Fruit fly (Drosophila melanogaster) whole organism, embryonic: Measurements from ENCODE around the gene Mst36Fb.

ENCODE experiments used
- Atf-2 ChIP-seq: fragments of 200-800 bp; sonication (Bioruptor generic); optimal IDR thresholded peaks from 2 replicates; lab custom pipeline; 2016; ENCODE audit warnings: missing biosample characterization, missing genetic modification characterization
- C15 ChIP-seq: fragments of 200-800 bp; sonication (Bioruptor generic); IDR thresholded peaks from 3 replicates; pipeline ENCODE4 v1.3.6; 2022; ENCODE audit warnings: missing biosample characterization, missing genetic modification characterization
- CG10274 ChIP-seq: fragments of 200-800 bp; sonication (Bioruptor generic); optimal IDR thresholded peaks from 3 replicates; lab custom pipeline; 2017; ENCODE audit warnings: missing biosample characterization, mild to moderate bottlenecking, missing genetic modification characterization
- CG1233 ChIP-seq: fragments of 200-800 bp; sonication (Bioruptor generic); optimal IDR thresholded peaks from 4 replicates; lab custom pipeline; 2018; ENCODE audit warnings: missing biosample characterization, mild to moderate bottlenecking, missing genetic modification characterization
- CG13123 ChIP-seq: fragments of 200-800 bp; sonication (Bioruptor generic); optimal IDR thresholded peaks from 2 replicates; lab custom pipeline; 2016; ENCODE audit warnings: missing biosample characterization, missing genetic modification characterization
- CG14050 ChIP-seq: fragments of 200-800 bp; sonication (Bioruptor generic); IDR thresholded peaks from 3 replicates; pipeline ENCODE4 v1.3.6; 2022; ENCODE audit warnings: missing biosample characterization, missing genetic modification characterization
- CG15011 ChIP-seq: fragments of 200-800 bp; sonication (Bioruptor generic); optimal IDR thresholded peaks from 3 replicates; lab custom pipeline; 2018; ENCODE audit warnings: missing biosample characterization, mild to moderate bottlenecking, missing genetic modification characterization
- CG15514 ChIP-seq: fragments of 200-800 bp; sonication (Bioruptor generic); optimal IDR thresholded peaks from 3 replicates; lab custom pipeline; 2017; ENCODE audit warnings: missing biosample characterization, missing genetic modification characterization, mild to moderate bottlenecking, moderate library complexity, missing genetic modification reagents
- CG17186 ChIP-seq: fragments of 200-800 bp; sonication (Bioruptor generic); optimal IDR thresholded peaks from 3 replicates; lab custom pipeline; 2017; ENCODE audit warnings: missing biosample characterization, missing genetic modification reagents, missing genetic modification characterization
- CG17802 ChIP-seq: fragments of 200-800 bp; sonication (Bioruptor generic); optimal IDR thresholded peaks from 2 replicates; lab custom pipeline; 2018; ENCODE audit warnings: missing biosample characterization, mild to moderate bottlenecking, missing genetic modification characterization, moderate library complexity
- CG2678 ChIP-seq: fragments of 200-800 bp; sonication (Bioruptor generic); optimal IDR thresholded peaks from 3 replicates; lab custom pipeline; 2019; ENCODE audit warnings: missing biosample characterization, mild to moderate bottlenecking, missing genetic modification characterization, moderate library complexity
- CG3065 ChIP-seq: fragments of 200-800 bp; sonication (Bioruptor generic); optimal IDR thresholded peaks from 2 replicates; lab custom pipeline; 2016; ENCODE audit warnings: missing biosample characterization, missing genetic modification characterization
- CG33213 ChIP-seq: fragments of 200-800 bp; sonication (Bioruptor generic); optimal IDR thresholded peaks from 3 replicates; lab custom pipeline; 2016; ENCODE audit warnings: missing biosample characterization, missing genetic modification characterization
- CG43689 ChIP-seq: fragments of 200-800 bp; sonication (Bioruptor generic); IDR thresholded peaks from 2 replicates; pipeline ENCODE4 v1.3.6; 2022; ENCODE audit warnings: missing biosample characterization, missing genetic modification characterization
- CG4730 ChIP-seq: fragments of 200-800 bp; sonication (Bioruptor generic); IDR thresholded peaks from 2 replicates; pipeline ENCODE4 v1.3.6; 2022; ENCODE audit warnings: missing biosample characterization, missing genetic modification characterization
- CG8281 ChIP-seq: fragments of 200-800 bp; sonication (Bioruptor generic); optimal IDR thresholded peaks from 2 replicates; lab custom pipeline; 2018; ENCODE audit warnings: missing biosample characterization, mild to moderate bottlenecking, missing genetic modification characterization, moderate library complexity
- CG9609 ChIP-seq: fragments of 200-800 bp; sonication (Bioruptor generic); optimal IDR thresholded peaks from 3 replicates; lab custom pipeline; 2016; ENCODE audit warnings: missing biosample characterization, missing genetic modification characterization
- CG9932 ChIP-seq: fragments of 200-800 bp; sonication (Bioruptor generic); IDR thresholded peaks from 2 replicates; pipeline ENCODE4 v1.3.6; 2022; ENCODE audit warnings: missing biosample characterization, missing genetic modification characterization
- D ChIP-seq, 2 experiments: fragments of 200-800 bp in 1 of 2; fragments of >200 bp in 1 of 2; sonication (Bioruptor generic) in 1 of 2; optimal IDR thresholded peaks; 2 replicates in 1 of 2; 3 replicates in 1 of 2; lab custom pipeline; 2017; ENCODE audit warnings: mild to moderate bottlenecking in 1 of 2, missing biosample characterization in 1 of 2, missing genetic modification characterization in 1 of 2, missing genetic modification reagents in 1 of 2
- Dad ChIP-seq: fragments of 200-800 bp; sonication (Bioruptor generic); optimal IDR thresholded peaks from 3 replicates; lab custom pipeline; 2016; ENCODE audit warnings: missing biosample characterization, missing genetic modification characterization
- Dll ChIP-seq: fragments of 200-800 bp; sonication (Bioruptor generic); IDR thresholded peaks from 4 replicates; pipeline ENCODE4 v1.3.6; 2022; ENCODE audit warnings: missing biosample characterization, missing genetic modification characterization; ENCODE audit not compliant: partially characterized antibody
- E2f1 ChIP-seq: fragments of 200-800 bp; sonication (Bioruptor generic); IDR thresholded peaks from 2 replicates; pipeline ENCODE4 v1.3.6; 2022; ENCODE audit warnings: missing biosample characterization, missing genetic modification characterization
- Gsc ChIP-seq: fragments of 200-800 bp; sonication (Bioruptor generic); IDR thresholded peaks from 2 replicates; pipeline ENCODE4 v1.3.6; 2022; ENCODE audit warnings: missing biosample characterization, missing genetic modification characterization
- H15 ChIP-seq: fragments of 200-800 bp; sonication (Bioruptor generic); IDR thresholded peaks from 3 replicates; pipeline ENCODE4 v1.3.6; 2022; ENCODE audit warnings: missing biosample characterization, missing genetic modification characterization
- HLH3B ChIP-seq: fragments of 200-800 bp; sonication (Bioruptor generic); IDR thresholded peaks from 2 replicates; pipeline ENCODE4 v1.3.6; 2022; ENCODE audit warnings: missing biosample characterization, missing genetic modification characterization
- Kr ChIP-seq: fragments of 200-800 bp; sonication (Bioruptor generic); optimal IDR thresholded peaks from 2 replicates; lab custom pipeline; 2017; ENCODE audit warnings: missing biosample characterization, mild to moderate bottlenecking, missing genetic modification characterization
- Mad ChIP-seq: fragments of 200-800 bp; sonication (Bioruptor generic); optimal IDR thresholded peaks from 2 replicates; lab custom pipeline; 2016; ENCODE audit warnings: missing biosample characterization, missing genetic modification characterization
- Myb ChIP-seq: fragments of 200-800 bp; sonication (Bioruptor generic); optimal IDR thresholded peaks from 2 replicates; lab custom pipeline; 2016; ENCODE audit warnings: missing biosample characterization, missing genetic modification characterization
- NC2β ChIP-seq: fragments of 200-800 bp; sonication (Bioruptor generic); optimal IDR thresholded peaks from 2 replicates; lab custom pipeline; 2016; ENCODE audit warnings: missing biosample characterization, missing genetic modification characterization
- PHDP ChIP-seq: fragments of 200-800 bp; sonication (Bioruptor generic); optimal IDR thresholded peaks from 3 replicates; lab custom pipeline; 2018; ENCODE audit warnings: missing biosample characterization, mild to moderate bottlenecking, missing genetic modification characterization, moderate library complexity
- Ravus ChIP-seq: fragments of 200-800 bp; sonication (Bioruptor generic); IDR thresholded peaks from 2 replicates; pipeline ENCODE4 v1.3.6; 2022; ENCODE audit warnings: missing biosample characterization, missing genetic modification characterization
- TFAM ChIP-seq: fragments of 200-800 bp; sonication (Bioruptor generic); optimal IDR thresholded peaks from 2 replicates; lab custom pipeline; 2017; ENCODE audit warnings: missing biosample characterization, missing genetic modification characterization, inconsistent platforms
- amos ChIP-seq: fragments of 200-800 bp; sonication (Bioruptor generic); IDR thresholded peaks from 2 replicates; pipeline ENCODE4 v1.3.6; 2022; ENCODE audit warnings: missing biosample characterization, missing genetic modification characterization; ENCODE audit not compliant: partially characterized antibody
- bigmax ChIP-seq: fragments of 200-800 bp; sonication (Bioruptor generic); optimal IDR thresholded peaks from 2 replicates; lab custom pipeline; 2018; ENCODE audit warnings: missing biosample characterization, mild to moderate bottlenecking, missing genetic modification characterization
- br ChIP-seq: fragments of >200 bp; optimal IDR thresholded peaks from 2 replicates; lab custom pipeline; 2017
- crc ChIP-seq: fragments of 200-800 bp; sonication (Bioruptor generic); optimal IDR thresholded peaks from 2 replicates; lab custom pipeline; 2016; ENCODE audit warnings: missing biosample characterization, missing genetic modification characterization
- croc ChIP-seq: fragments of 200-800 bp; sonication (Bioruptor generic); conservative IDR thresholded peaks from 3 replicates; pipeline ENCODE4 v1.3.6; 2022; ENCODE audit warnings: missing biosample characterization, missing genetic modification characterization
- fd3F ChIP-seq: fragments of 200-800 bp; sonication (Bioruptor generic); optimal IDR thresholded peaks from 2 replicates; lab custom pipeline; 2018; ENCODE audit warnings: missing biosample characterization, mild to moderate bottlenecking, missing genetic modification characterization, moderate library complexity
- gt ChIP-seq: fragments of 200-800 bp; sonication (Bioruptor generic); IDR thresholded peaks from 2 replicates; pipeline ENCODE4 v1.3.6; 2022; ENCODE audit warnings: missing biosample characterization, missing genetic modification characterization
- hth ChIP-seq: fragments of >200 bp; optimal IDR thresholded peaks from 2 replicates; lab custom pipeline; 2017; ENCODE audit warnings: inconsistent platforms
- ken ChIP-seq: fragments of 200-800 bp; sonication (Bioruptor generic); IDR thresholded peaks from 3 replicates; pipeline ENCODE4 v1.3.6; 2022; ENCODE audit warnings: missing biosample characterization, missing genetic modification characterization
- mam ChIP-seq: fragments of 200-800 bp; sonication (Bioruptor generic); optimal IDR thresholded peaks from 3 replicates; lab custom pipeline; 2016; ENCODE audit warnings: missing biosample characterization, missing genetic modification characterization
- nau ChIP-seq: fragments of 200-800 bp; sonication (Bioruptor generic); optimal IDR thresholded peaks from 3 replicates; lab custom pipeline; 2017; ENCODE audit warnings: missing biosample characterization, mild to moderate bottlenecking, missing genetic modification characterization, missing genetic modification reagents
- odd ChIP-seq: fragments of 200-800 bp; sonication (Bioruptor generic); optimal IDR thresholded peaks from 2 replicates; lab custom pipeline; 2017; ENCODE audit warnings: missing biosample characterization, mild to moderate bottlenecking, missing genetic modification characterization
- p53 ChIP-seq: fragments of 200-800 bp; sonication (Bioruptor generic); optimal IDR thresholded peaks from 2 replicates; lab custom pipeline; 2016; ENCODE audit warnings: missing biosample characterization, missing genetic modification characterization
- pfk ChIP-seq: fragments of 200-800 bp; sonication (Bioruptor generic); optimal IDR thresholded peaks from 2 replicates; lab custom pipeline; 2018; ENCODE audit warnings: missing biosample characterization, mild to moderate bottlenecking, missing genetic modification characterization, moderate library complexity
- salm ChIP-seq: fragments of 200-800 bp; sonication (Bioruptor generic); optimal IDR thresholded peaks from 2 replicates; lab custom pipeline; 2018; ENCODE audit warnings: missing biosample characterization, mild to moderate bottlenecking, missing genetic modification characterization
- sima ChIP-seq: fragments of 200-800 bp; sonication (Bioruptor generic); optimal IDR thresholded peaks from 2 replicates; lab custom pipeline; 2016; ENCODE audit warnings: missing biosample characterization, missing genetic modification characterization
- tll ChIP-seq, 2 experiments: fragments of 200-800 bp in 1 of 2; fragments of >200 bp in 1 of 2; sonication (Bioruptor generic) in 1 of 2; optimal IDR thresholded peaks; 2 replicates each; lab custom pipeline; 2017 to 2019; ENCODE audit warnings: missing biosample characterization in 2 of 2, missing genetic modification characterization in 2 of 2, mild to moderate bottlenecking in 1 of 2, moderate library complexity in 1 of 2
- trem ChIP-seq: fragments of 200-800 bp; optimal IDR thresholded peaks from 3 replicates; lab custom pipeline; 2019; ENCODE audit warnings: missing biosample characterization, mild to moderate bottlenecking, missing genetic modification characterization, moderate library complexity
- zf30C ChIP-seq: fragments of 200-800 bp; sonication (Bioruptor generic); optimal IDR thresholded peaks from 3 replicates; lab custom pipeline; 2018; ENCODE audit warnings: missing biosample characterization, mild to moderate bottlenecking, missing genetic modification characterization
- zfh1 ChIP-seq: fragments of 200-800 bp; sonication (Bioruptor generic); IDR thresholded peaks from 3 replicates; pipeline ENCODE4 v1.3.6; 2022; ENCODE audit warnings: missing biosample characterization, missing genetic modification characterization

The Mst36Fb gene

DNA sequence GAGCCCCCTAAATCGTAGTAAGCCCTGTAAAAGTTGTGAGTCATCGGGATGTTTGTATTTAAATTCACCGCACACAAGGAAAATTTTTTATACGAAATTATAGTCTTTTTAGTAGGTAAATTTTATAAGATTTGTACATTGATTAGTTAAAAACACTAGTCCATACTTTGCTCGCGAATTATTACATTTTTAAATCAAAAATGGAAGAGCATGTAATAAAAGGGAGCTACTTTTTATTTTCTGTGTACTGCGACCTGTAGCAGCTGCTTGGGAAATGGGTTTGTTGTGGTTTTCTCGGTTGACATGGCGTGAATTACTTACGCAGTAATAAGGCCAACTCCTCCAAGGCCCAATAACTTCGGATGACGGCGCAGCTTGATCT lies 19.8 kb upstream of the Mst36Fb start (continued):
- no peak for TF ChIP-seq CG17802 (tag; lab: Kevin White, UChicago)
- peak; percentile 6 for TF ChIP-seq mam
- TF ChIP-seq CG9932 (GFP tag; lab: Robert Waterston, UW): peak; percentile 29; the same call in 1 of the 2 replicates
- TF ChIP-seq C15 (GFP tag; lab: Robert Waterston, UW): no peak
- peak; percentile 11 for TF ChIP-seq Mad
- TF ChIP-seq sima: no peak
- no peak for TF ChIP-seq Atf-2 (GFP tag; lab: Kevin White, UChicago)
- no peak for TF ChIP-seq Myb (GFP tag; lab: Kevin White, UChicago)
- no peak for TF ChIP-seq salm
- TF ChIP-seq zfh1: peak; percentile 48; the same call in 1 of the 3 replicates
- peak; percentile 14; the same call in 1 of the 2 replicates for TF ChIP-seq CG4730 (GFP tag; lab: Robert Waterston, UW)
- no peak for TF ChIP-seq trem (tag; lab: Kevin White, UChicago)
- TF ChIP-seq Ravus (GFP tag; lab: Robert Waterston, UW): no peak
- 0 out of 2 replicates have a peak, but pooled peaks have one; percentile 19 for TF ChIP-seq HLH3B (GFP tag; lab: Robert Waterston, UW)
- peak; percentile 6 for TF ChIP-seq CG9609 (GFP tag; lab: Kevin White, UChicago)
- TF ChIP-seq TFAM (GFP tag; lab: Kevin White, UChicago): no peak
- TF ChIP-seq CG14050 (GFP tag; lab: Robert Waterston, UW): no peak
- TF ChIP-seq p53 (GFP tag; lab: Kevin White, UChicago): no peak
- no peak for TF ChIP-seq ken (GFP tag; lab: Robert Waterston, UW)
- no peak for TF ChIP-seq br (lab: Kevin White, UChicago)
- TF ChIP-seq CG15514 (GFP tag; lab: Kevin White, UChicago): no peak
- TF ChIP-seq Gsc (GFP tag; lab: Robert Waterston, UW): no peak
- TF ChIP-seq fd3F (GFP tag; lab: Kevin White, UChicago): peak; percentile 3
- no peak for TF ChIP-seq croc (GFP tag; lab: Robert Waterston, UW)
- no peak for TF ChIP-seq nau (GFP tag; lab: Kevin White, UChicago)
- TF ChIP-seq CG17186 (GFP tag; lab: Kevin White, UChicago): no peak
- no peak for TF ChIP-seq H15 (GFP tag; lab: Robert Waterston, UW)
- no peak for TF ChIP-seq D (optimal IDR thresholded peaks at IDR 0.05; lab: Kevin White, UChicago)
- no peak for TF ChIP-seq D (GFP tag; optimal IDR thresholded peaks at IDR 0.05; lab: Kevin White, UChicago)
- peak; percentile 51 for TF ChIP-seq PHDP (tag; lab: Kevin White, UChicago)
- TF ChIP-seq tll (GFP tag; optimal IDR thresholded peaks at IDR 0.05; lab: Kevin White, UChicago): no peak
- no peak for TF ChIP-seq Kr
- TF ChIP-seq CG1233: no peak
- TF ChIP-seq NC2β (GFP tag; lab: Kevin White, UChicago): peak; percentile 24
- TF ChIP-seq amos: no peak
- TF ChIP-seq Dll: no peak
- TF ChIP-seq CG2678 (tag; lab: Kevin White, UChicago): no peak
- no peak for TF ChIP-seq CG13123 (GFP tag; lab: Kevin White, UChicago)
- no peak for TF ChIP-seq hth (lab: Kevin White, UChicago)
- no peak for TF ChIP-seq CG15011 (GFP tag; lab: Kevin White, UChicago)
- peak; percentile 49 for TF ChIP-seq zf30C (GFP tag; lab: Kevin White, UChicago)
- no peak for TF ChIP-seq CG8281
- TF ChIP-seq Dad (GFP tag; lab: Kevin White, UChicago): no peak
- TF ChIP-seq gt: no peak
- no peak for TF ChIP-seq CG33213 (GFP tag; lab: Kevin White, UChicago)
- TF ChIP-seq bigmax (GFP tag; lab: Kevin White, UChicago): no peak
- TF ChIP-seq crc (GFP tag; lab: Kevin White, UChicago): no peak
- TF ChIP-seq pfk (GFP tag; lab: Kevin White, UChicago): no peak
- TF ChIP-seq odd (GFP tag; lab: Kevin White, UChicago): no peak
- TF ChIP-seq CG3065 (GFP tag; lab: Kevin White, UChicago): no peak
- no peak for TF ChIP-seq E2f1 (GFP tag; lab: Robert Waterston, UW)
- TF ChIP-seq CG10274 (GFP tag; lab: Kevin White, UChicago): no peak
- TF ChIP-seq CG43689 (GFP tag; lab: Robert Waterston, UW): no peak
